ENCODE assay signal across 7 worm cellular contexts in the genomic region with DNA sequence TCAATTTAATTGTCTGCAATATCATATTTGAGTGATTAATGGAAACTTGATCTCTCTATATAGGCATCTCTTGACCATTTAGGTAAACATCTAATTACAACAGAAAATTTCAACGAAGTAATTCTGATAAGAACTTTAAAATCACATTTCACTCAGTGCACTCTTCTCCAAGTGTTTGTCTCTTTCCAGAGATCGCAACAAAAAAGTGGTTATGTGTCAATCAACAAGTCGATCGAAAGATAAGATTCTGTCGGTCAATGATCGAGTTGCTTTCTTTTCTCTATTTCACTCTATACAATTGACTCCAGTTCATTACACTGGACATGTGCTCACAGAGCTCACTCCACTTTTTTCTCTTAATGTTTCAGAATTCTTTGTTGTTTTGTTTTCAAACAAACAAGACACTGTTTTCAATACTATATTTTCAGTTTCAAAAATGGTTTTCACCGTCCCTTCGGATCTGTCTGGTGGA.
TF ChIP-seq lines count a peak whose summit lies in the region.

Gene alh-12, plus strand, starts transcription at position 422 of the 472 bp plus-strand sequence.

TF ChIP-seq in whole organism, L1 larva, 84 proteins besides CTCF, POLR2A, EP300 and RAD21 (continues in another document):
- TF ChIP-seq snu-23 (GFP tag; optimal IDR thresholded peaks at IDR 0.05; lab: Kevin White, UChicago) (peak; percentile 4), efl-1 (optimal IDR thresholded peaks at IDR 0.05; lab: Kevin White, UChicago) (no peak), efl-1 (GFP tag; optimal IDR thresholded peaks at IDR 0.05 in 1 of 2; lab: Kevin White, UChicago) (no peak), lsy-2 (tag; optimal IDR thresholded peaks at IDR 0.05; lab: Kevin White, UChicago) (peak in 1 of 2 experiments; percentile 21), nhr-71 (tag; optimal IDR thresholded peaks at IDR 0.05; lab: Kevin White, UChicago) (peak; percentile 27), rnt-1 (tag; optimal IDR thresholded peaks at IDR 0.05; lab: Kevin White, UChicago) (peak; percentile 21), fkh-8 (tag; optimal IDR thresholded peaks at IDR 0.05; lab: Kevin White, UChicago) (no peak), tlp-1 (tag; optimal IDR thresholded peaks at IDR 0.05; lab: Kevin White, UChicago) (no peak), ceh-90 (tag; optimal IDR thresholded peaks at IDR 0.05; lab: Kevin White, UChicago) (no peak), ets-5 (GFP tag; IDR thresholded peaks at IDR 0.05; lab: Robert Waterston, UW) (no peak), irx-1 (tag; optimal IDR thresholded peaks at IDR 0.05; lab: Kevin White, UChicago) (no peak), elt-2 (tag; optimal IDR thresholded peaks at IDR 0.05; lab: Kevin White, UChicago) (peak; percentile 63)

TF ChIP-seq in whole organism, L2 larva, 48 proteins besides CTCF, POLR2A, EP300 and RAD21 (continues in another document):
- TF ChIP-seq crh-2 (tag; optimal IDR thresholded peaks at IDR 0.05; lab: Kevin White, UChicago) (peak; percentile 31), nhr-10 (tag; optimal IDR thresholded peaks at IDR 0.05; lab: Kevin White, UChicago) (no peak), Y55F3AM.14 (GFP tag; optimal IDR thresholded peaks at IDR 0.05; lab: Kevin White, UChicago) (no peak), ztf-1 (GFP tag; conservative IDR thresholded peaks at IDR 0.05; lab: Robert Waterston, UW) (no peak), lin-39 (tag; optimal IDR thresholded peaks at IDR 0.05; lab: Kevin White, UChicago) (no peak), nhr-25 (tag; optimal IDR thresholded peaks at IDR 0.05; lab: Kevin White, UChicago) (no peak), peb-1 (tag; optimal IDR thresholded peaks at IDR 0.05; lab: Kevin White, UChicago) (no peak), ztf-11 (tag; optimal IDR thresholded peaks at IDR 0.05; lab: Kevin White, UChicago) (no peak), nhr-129 (tag; optimal IDR thresholded peaks at IDR 0.05; lab: Kevin White, UChicago) (peak; percentile 17), elt-3 (tag; optimal IDR thresholded peaks at IDR 0.05; lab: Kevin White, UChicago) (no peak), sem-4 (tag; optimal IDR thresholded peaks at IDR 0.05; lab: Kevin White, UChicago) (no peak), ceh-82 (tag; optimal IDR thresholded peaks at IDR 0.05; lab: Kevin White, UChicago) (no peak)

TF ChIP-seq in whole organism, L3 larva, 47 proteins besides CTCF, POLR2A, EP300 and RAD21:
- TF ChIP-seq zag-1 (tag; optimal IDR thresholded peaks at IDR 0.05; lab: Kevin White, UChicago): no peak
- peak; percentile 80 for TF ChIP-seq elt-2 (tag; optimal IDR thresholded peaks at IDR 0.05; lab: Kevin White, UChicago)
- TF ChIP-seq pqm-1 (tag; optimal IDR thresholded peaks at IDR 0.05; lab: Kevin White, UChicago): peak; percentile 72
- peak; percentile 24 for TF ChIP-seq pha-4 (tag; optimal IDR thresholded peaks at IDR 0.05; lab: Kevin White, UChicago)

TF ChIP-seq in whole organism, L4 larva, 104 proteins besides CTCF, POLR2A, EP300 and RAD21 (continues in another document):
- TF ChIP-seq lim-7 (GFP tag; IDR thresholded peaks at IDR 0.05; lab: Robert Waterston, UW) (no peak), ceh-44 (GFP tag; IDR thresholded peaks at IDR 0.05; lab: Robert Waterston, UW) (no peak), D1046.2 (GFP tag; IDR thresholded peaks at IDR 0.05; lab: Robert Waterston, UW) (no peak), nhr-237 (tag; optimal IDR thresholded peaks at IDR 0.05; lab: Kevin White, UChicago) (no peak), mes-2 (tag; optimal IDR thresholded peaks at IDR 0.05; lab: Kevin White, UChicago; ENCODE audit: poor library complexity, severe bottlenecking) (no peak), tag-97 (GFP tag; IDR thresholded peaks at IDR 0.05; lab: Robert Waterston, UW) (no peak), duxl-1 (tag; optimal IDR thresholded peaks at IDR 0.05; lab: Kevin White, UChicago; ENCODE audit: poor library complexity) (no peak), lin-39 (tag; optimal IDR thresholded peaks at IDR 0.05; lab: Kevin White, UChicago) (no peak), nhr-77 (tag; optimal IDR thresholded peaks at IDR 0.05; lab: Kevin White, UChicago) (peak; percentile 5), egl-43 (GFP tag; IDR thresholded peaks at IDR 0.05; lab: Robert Waterston, UW) (no peak), unc-39 (tag; optimal IDR thresholded peaks at IDR 0.05; lab: Kevin White, UChicago) (no peak), mxl-3 (GFP tag; optimal IDR thresholded peaks at IDR 0.05; lab: Kevin White, UChicago) (peak; percentile 56), zag-1 (tag; optimal IDR thresholded peaks at IDR 0.05; lab: Kevin White, UChicago) (no peak), nhr-42 (GFP tag; IDR thresholded peaks at IDR 0.05; lab: Robert Waterston, UW) (no peak), cey-2 (tag; optimal IDR thresholded peaks at IDR 0.05; lab: Kevin White, UChicago; ENCODE audit: borderline replicate concordance, insufficient read depth) (no peak)

TF ChIP-seq in whole organism, late embryonic, 69 proteins besides CTCF, POLR2A, EP300 and RAD21:
- TF ChIP-seq C38D4.7 (GFP tag; optimal IDR thresholded peaks at IDR 0.05; lab: Kevin White, UChicago): no peak
- TF ChIP-seq unc-55 (GFP tag; optimal IDR thresholded peaks at IDR 0.05; lab: Kevin White, UChicago): peak; percentile 25

TF ChIP-seq in whole organism, mixed stage, embryonic, 35 proteins besides CTCF, POLR2A, EP300 and RAD21:
- TF ChIP-seq nhr-28 (tag; optimal IDR thresholded peaks at IDR 0.05; lab: Kevin White, UChicago) (no peak), unc-62 (GFP tag; optimal IDR thresholded peaks at IDR 0.05; lab: Kevin White, UChicago) (peak; percentile 58)
TF ChIP-seq in whole organism, mixed stage, embryonic: peak in this region for 1.

TF ChIP-seq in whole organism, young adult, 124 proteins besides CTCF, POLR2A, EP300 and RAD21:
- peak in 1 of 2 experiments; percentile 36 for TF ChIP-seq let-607 (tag; optimal IDR thresholded peaks at IDR 0.05; lab: Kevin White, UChicago)
- peak; percentile 93 for TF ChIP-seq nhr-80 (tag; optimal IDR thresholded peaks at IDR 0.05; lab: Kevin White, UChicago)
- TF ChIP-seq ztf-22 (GFP tag; optimal IDR thresholded peaks at IDR 0.05; lab: Kevin White, UChicago): peak; percentile 9
- TF ChIP-seq sea-2 (GFP tag; IDR thresholded peaks at IDR 0.05; lab: Robert Waterston, UW): no peak
- TF ChIP-seq mxl-1 (tag; optimal IDR thresholded peaks at IDR 0.05; lab: Kevin White, UChicago): no peak
- no peak for TF ChIP-seq cebp-2 (GFP tag; IDR thresholded peaks at IDR 0.05; lab: Robert Waterston, UW)
- no peak for TF ChIP-seq mcd-1 (GFP tag; IDR thresholded peaks at IDR 0.05; lab: Robert Waterston, UW)
- 0 out of 2 replicates have a peak, but pooled peaks have one; percentile 30 for TF ChIP-seq dox-1 (GFP tag; IDR thresholded peaks at IDR 0.05; lab: Robert Waterston, UW)
- no peak for TF ChIP-seq mes-4 (tag; optimal IDR thresholded peaks at IDR 0.05; lab: Kevin White, UChicago)
- no peak for TF ChIP-seq hlh-12 (tag; optimal IDR thresholded peaks at IDR 0.05; lab: Kevin White, UChicago)
- TF ChIP-seq unc-62 (GFP tag; optimal IDR thresholded peaks at IDR 0.05; lab: Kevin White, UChicago): peak; percentile 51
